Fruit fly (Drosophila melanogaster) whole organism, wandering third instar larva: Measurements from ENCODE around the gene anne.

Experiments
- Abd-B ChIP-seq: fragments of >200 bp; optimal IDR thresholded peaks from 2 replicates; lab custom pipeline; 2017; ENCODE audit warnings: missing biosample characterization, missing genetic modification characterization
- Dfd ChIP-seq: fragments of >200 bp; optimal IDR thresholded peaks from 2 replicates; lab custom pipeline; 2017; ENCODE audit warnings: missing biosample characterization, missing genetic modification characterization
- Dif ChIP-seq: fragments of 200-275, 200-300 bp; sonication (Bioruptor generic); optimal IDR thresholded peaks from 2 replicates; lab custom pipeline; 2018; ENCODE audit warnings: missing biosample characterization, missing genetic modification characterization; ENCODE audit not compliant: partially characterized antibody
- GATAd ChIP-seq: sonication (Bioruptor generic); optimal IDR thresholded peaks from 2 replicates; lab custom pipeline; 2016; ENCODE audit warnings: missing biosample characterization, missing genetic modification characterization
- dsf ChIP-seq: sonication (Bioruptor generic); optimal IDR thresholded peaks from 2 replicates; lab custom pipeline; 2016; ENCODE audit warnings: missing biosample characterization, missing genetic modification characterization, borderline replicate concordance
- h ChIP-seq: fragments of 200-800 bp; sonication (Bioruptor generic); optimal IDR thresholded peaks from 3 replicates; lab custom pipeline; 2016; ENCODE audit warnings: missing biosample characterization, mild to moderate bottlenecking, missing genetic modification characterization
- pan ChIP-seq: fragments of >200 bp; optimal IDR thresholded peaks from 2 replicates; lab custom pipeline; 2017
- psq ChIP-seq: fragments of 200-800 bp; sonication (Bioruptor generic); optimal IDR thresholded peaks from 3 replicates; lab custom pipeline; 2017; ENCODE audit warnings: missing biosample characterization, mild to moderate bottlenecking, missing genetic modification characterization, moderate library complexity

DNA sequence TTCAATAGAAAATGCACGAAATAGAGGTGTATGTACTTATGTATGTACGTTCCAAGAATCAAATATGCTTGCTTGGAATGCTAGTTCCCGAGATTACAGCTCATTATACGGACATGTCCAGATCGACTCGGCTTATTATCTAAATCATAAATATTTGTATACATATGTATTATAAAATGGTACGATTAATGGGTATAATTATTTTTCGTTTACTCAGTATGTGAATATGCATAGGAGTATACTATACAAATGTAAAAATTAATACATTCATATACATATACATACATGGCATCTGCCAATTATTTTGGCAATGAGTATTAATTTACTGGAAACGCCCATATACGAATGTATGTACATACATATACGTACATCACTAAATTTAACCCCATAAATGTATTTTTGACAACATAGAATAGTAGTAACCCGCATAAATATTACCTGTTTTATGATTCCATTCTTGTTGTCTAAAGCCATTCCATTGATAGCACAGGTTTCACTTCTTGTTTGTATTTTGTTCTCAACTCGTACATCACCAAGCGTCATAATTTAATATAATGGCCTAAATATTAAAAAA is 3.0 kb upstream of the anne start:
- TF ChIP-seq pan (lab: Kevin White, UChicago) (no peak), psq (GFP tag; lab: Kevin White, UChicago) (no peak), GATAd (no peak), Abd-B (GFP tag; lab: Kevin White, UChicago) (no peak), Dfd (GFP tag; lab: Kevin White, UChicago) (no peak), Dif (GFP tag; lab: Kevin White, UChicago) (no peak), dsf (GFP tag; lab: Kevin White, UChicago) (no peak), h (no peak)
